Fruit fly (Drosophila melanogaster): Measurements from ENCODE around the gene GluRS-m.
A peak's percentile ranks its signal among the peaks of the same experiment; 100 is the strongest.

DNA sequence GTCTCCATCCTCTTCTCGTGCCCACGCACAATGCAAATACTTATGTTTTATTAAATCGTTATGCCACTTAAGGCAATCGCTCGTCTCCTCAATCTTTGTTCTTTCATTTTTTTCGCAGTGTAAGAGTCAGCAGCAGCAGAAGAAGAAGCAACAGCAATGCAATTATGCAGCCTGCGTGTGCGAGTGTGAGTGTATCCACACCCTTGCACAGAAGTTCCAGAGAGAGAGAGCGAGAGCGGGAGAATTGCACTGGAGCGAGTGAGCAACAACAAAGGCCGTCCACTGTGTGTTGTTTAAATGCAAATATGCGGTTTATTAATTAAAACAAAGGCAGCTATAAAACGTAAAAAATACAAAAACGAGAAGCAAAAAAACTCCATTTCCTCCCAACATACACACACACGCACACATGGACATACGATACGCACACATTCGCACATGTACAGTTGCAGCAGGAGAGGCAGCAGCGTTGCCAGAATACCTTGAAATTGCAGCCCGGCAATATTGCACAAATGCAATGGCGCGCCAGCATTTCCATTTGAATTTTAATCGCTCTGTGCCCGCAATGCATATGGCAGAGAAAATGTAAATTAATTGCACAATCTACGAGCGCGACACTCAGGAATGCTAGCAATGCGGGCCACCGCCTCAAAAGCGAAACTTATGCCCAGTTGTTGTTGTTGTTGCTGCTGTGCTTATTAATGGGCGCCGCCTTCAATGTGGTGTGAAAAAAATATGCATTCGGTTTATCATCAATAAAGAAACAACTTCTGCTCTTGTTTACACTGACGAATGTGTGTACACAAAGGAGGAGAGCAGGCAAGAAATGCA is 8.2 kb downstream of the GluRS-m start:
- no peak for TF ChIP-seq Abd-B (GFP tag; optimal IDR thresholded peaks at IDR 0.05)
- peak; percentile 5 for TF ChIP-seq Dif (GFP tag; optimal IDR thresholded peaks at IDR 0.05; ENCODE audit: partially characterized antibody)
- peak; percentile 36 for TF ChIP-seq psq (GFP tag; optimal IDR thresholded peaks at IDR 0.05)
- TF ChIP-seq Hr78 (GFP tag; optimal IDR thresholded peaks at IDR 0.05): no peak
- TF ChIP-seq usp (GFP tag; optimal IDR thresholded peaks at IDR 0.05): no peak
- TF ChIP-seq CG32264 (GFP tag; optimal IDR thresholded peaks at IDR 0.05): peak; percentile 9
- peak; percentile 6 for TF ChIP-seq woc (GFP tag; optimal IDR thresholded peaks at IDR 0.05)
- TF ChIP-seq rgr (GFP tag; optimal IDR thresholded peaks at IDR 0.05): peak; percentile 70
- TF ChIP-seq Dfd (GFP tag; optimal IDR thresholded peaks at IDR 0.05): no peak
- no peak for TF ChIP-seq Mio (GFP tag; optimal IDR thresholded peaks at IDR 0.05)
- TF ChIP-seq Myc (optimal IDR thresholded peaks at IDR 0.05): no peak

Data from whole organism, wandering third instar larva.